Worm (Caenorhabditis elegans): ENCODE results near the gene K02E7.1.

ce11 chrII:1123208-1123607 is 40.2 kb downstream of the K02E7.1 start, which contains the start of the genes sut-1 and eri-3:
- TF ChIP-seq nhr-76 (tag; optimal IDR thresholded peaks at IDR 0.05) (no peak), nhr-237 (tag; optimal IDR thresholded peaks at IDR 0.05) (no peak)
